Fruit fly (Drosophila melanogaster) whole organism, embryonic: ENCODE results near the gene mst.

Source experiments
- Antp ChIP-seq: fragments of 200-800 bp; sonication (Bioruptor generic); optimal IDR thresholded peaks from 3 replicates; lab custom pipeline; 2016; ENCODE audit warnings: missing biosample characterization, missing genetic modification characterization
- Atf3 ChIP-seq: fragments of 200-800 bp; sonication (Bioruptor generic); optimal IDR thresholded peaks from 3 replicates; lab custom pipeline; 2016; ENCODE audit warnings: missing biosample characterization, missing genetic modification characterization
- Awh ChIP-seq: fragments of 200-800 bp; sonication (Bioruptor generic); IDR thresholded peaks from 2 replicates; pipeline ENCODE4, ENCODE4 v1.3.6; 2022; ENCODE audit warnings: missing biosample characterization, missing genetic modification characterization
- CG10959 ChIP-seq: fragments of 200-800 bp; sonication (Bioruptor generic); IDR thresholded peaks from 2 replicates; pipeline ENCODE4 v1.3.6; 2022; ENCODE audit warnings: missing biosample characterization, missing genetic modification characterization
- CG11247 ChIP-seq: fragments of 200-800 bp; sonication (Bioruptor generic); IDR thresholded peaks from 2 replicates; pipeline ENCODE4 v1.3.6; 2022; ENCODE audit warnings: missing biosample characterization, missing genetic modification characterization
- CG11695 ChIP-seq: fragments of 200-800 bp; sonication (Bioruptor generic); IDR thresholded peaks from 3 replicates; pipeline ENCODE4 v1.3.6; 2022; ENCODE audit warnings: missing biosample characterization, missing genetic modification characterization
- CG12155 ChIP-seq: fragments of 200-800 bp; sonication (Bioruptor generic); optimal IDR thresholded peaks from 3 replicates; lab custom pipeline; 2016; ENCODE audit warnings: missing biosample characterization, missing genetic modification characterization
- CG14860 ChIP-seq: fragments of 200-800 bp; sonication (Bioruptor generic); IDR thresholded peaks from 3 replicates; pipeline ENCODE4 v1.3.6; 2022; ENCODE audit warnings: missing biosample characterization, missing genetic modification characterization; ENCODE audit not compliant: partially characterized antibody
- CG16813 ChIP-seq: fragments of 200-800 bp; sonication (Bioruptor generic); IDR thresholded peaks from 3 replicates; pipeline ENCODE4 v1.3.6; 2022; ENCODE audit warnings: missing biosample characterization, missing genetic modification characterization; ENCODE audit not compliant: partially characterized antibody
- CG18764 ChIP-seq: fragments of 200-800 bp; sonication (Bioruptor generic); optimal IDR thresholded peaks from 3 replicates; lab custom pipeline; 2016; ENCODE audit warnings: missing biosample characterization, missing genetic modification characterization
- CG30431 ChIP-seq: fragments of 200-800 bp; sonication (Bioruptor generic); optimal IDR thresholded peaks from 2 replicates; lab custom pipeline; 2017; ENCODE audit warnings: missing biosample characterization, missing genetic modification characterization
- CG33213 ChIP-seq: fragments of 200-800 bp; sonication (Bioruptor generic); optimal IDR thresholded peaks from 3 replicates; lab custom pipeline; 2016; ENCODE audit warnings: missing biosample characterization, missing genetic modification characterization
- CG33557 ChIP-seq: fragments of 200-800 bp; sonication (Bioruptor generic); optimal IDR thresholded peaks from 2 replicates; lab custom pipeline; 2019; ENCODE audit warnings: missing biosample characterization, mild to moderate bottlenecking, missing genetic modification characterization, moderate library complexity
- CG4282 ChIP-seq: fragments of 200-800 bp; sonication (Bioruptor generic); optimal IDR thresholded peaks from 2 replicates; lab custom pipeline; 2016; ENCODE audit warnings: missing biosample characterization, missing genetic modification characterization
- CG4730 ChIP-seq: fragments of 200-800 bp; sonication (Bioruptor generic); IDR thresholded peaks from 2 replicates; pipeline ENCODE4 v1.3.6; 2022; ENCODE audit warnings: missing biosample characterization, missing genetic modification characterization
- CG6813 ChIP-seq: fragments of 200-800 bp; sonication (Bioruptor generic); optimal IDR thresholded peaks from 2 replicates; lab custom pipeline; 2017; ENCODE audit warnings: missing biosample characterization, missing genetic modification characterization, mild to moderate bottlenecking, moderate library complexity, missing genetic modification reagents
- CG7786 ChIP-seq: fragments of 200-800 bp; sonication (Bioruptor generic); optimal IDR thresholded peaks from 2 replicates; lab custom pipeline; 2016; ENCODE audit warnings: missing biosample characterization, missing genetic modification characterization
- CG8290 ChIP-seq, 3 experiments: fragments of 200-800 bp; sonication (Bioruptor generic); optimal IDR thresholded peaks; 2 replicates each; lab custom pipeline; 2016 to 2019; ENCODE audit warnings: missing biosample characterization in 3 of 3, missing genetic modification characterization in 3 of 3, mild to moderate bottlenecking in 2 of 3, moderate library complexity in 1 of 3
- CG9437 ChIP-seq: fragments of 200-800 bp; sonication (Bioruptor generic); optimal IDR thresholded peaks from 2 replicates; lab custom pipeline; 2018; ENCODE audit warnings: missing biosample characterization, mild to moderate bottlenecking, missing genetic modification characterization
- CG9876 ChIP-seq: fragments of 200-800 bp; sonication (Bioruptor generic); optimal IDR thresholded peaks from 2 replicates; lab custom pipeline; 2016; ENCODE audit warnings: missing biosample characterization, missing genetic modification characterization
- D19B ChIP-seq: fragments of 200-800 bp; sonication (Bioruptor generic); optimal IDR thresholded peaks from 2 replicates; lab custom pipeline; 2017; ENCODE audit warnings: missing biosample characterization, mild to moderate bottlenecking, missing genetic modification characterization
- Dbx ChIP-seq: fragments of 200-800 bp; sonication (Bioruptor generic); IDR thresholded peaks from 3 replicates; pipeline ENCODE4 v1.3.6; 2022; ENCODE audit warnings: missing biosample characterization, missing genetic modification characterization
- Eip74EF ChIP-seq, 2 experiments: fragments of 200-800 bp in 1 of 2; fragments of >200 bp in 1 of 2; sonication (Bioruptor generic) in 1 of 2; optimal IDR thresholded peaks; 2 replicates each; lab custom pipeline; 2017 to 2019; ENCODE audit warnings: missing biosample characterization in 2 of 2, missing genetic modification characterization in 2 of 2, mild to moderate bottlenecking in 1 of 2, moderate library complexity in 1 of 2
- Fer2 ChIP-seq: fragments of 200-800 bp; sonication (Bioruptor generic); optimal IDR thresholded peaks from 2 replicates; lab custom pipeline; 2018; ENCODE audit warnings: missing biosample characterization, mild to moderate bottlenecking, missing genetic modification characterization, moderate library complexity
- Hr39 ChIP-seq: fragments of >200 bp; optimal IDR thresholded peaks from 2 replicates; lab custom pipeline; 2017
- Lim3 ChIP-seq: fragments of 200-800 bp; sonication (Bioruptor generic); IDR thresholded peaks from 2 replicates; pipeline ENCODE4 v1.3.6; 2022; ENCODE audit warnings: missing biosample characterization, missing genetic modification characterization
- Mad ChIP-seq: fragments of 200-800 bp; sonication (Bioruptor generic); optimal IDR thresholded peaks from 2 replicates; lab custom pipeline; 2016; ENCODE audit warnings: missing biosample characterization, missing genetic modification characterization
- Meics ChIP-seq: fragments of 200-800 bp; sonication (Bioruptor generic); optimal IDR thresholded peaks from 2 replicates; lab custom pipeline; 2017; ENCODE audit warnings: missing biosample characterization, mild to moderate bottlenecking, missing genetic modification characterization
- NC2α ChIP-seq: fragments of 200-800 bp; sonication (Bioruptor generic); optimal IDR thresholded peaks from 2 replicates; lab custom pipeline; 2016; ENCODE audit warnings: missing biosample characterization, missing genetic modification characterization
- Optix ChIP-seq: fragments of 200-800 bp; sonication (Bioruptor generic); IDR thresholded peaks from 3 replicates; pipeline ENCODE4 v1.3.6; 2022; ENCODE audit warnings: missing biosample characterization, missing genetic modification characterization
- Sry-β ChIP-seq: fragments of 200-800 bp; sonication (Bioruptor generic); optimal IDR thresholded peaks from 2 replicates; lab custom pipeline; 2018; ENCODE audit warnings: missing biosample characterization, mild to moderate bottlenecking, missing genetic modification characterization, moderate library complexity
- ara ChIP-seq: fragments of 200-800 bp; sonication (Bioruptor generic); IDR thresholded peaks from 2 replicates; pipeline ENCODE4 v1.3.6; 2022; ENCODE audit warnings: missing biosample characterization, missing genetic modification characterization
- danr ChIP-seq: fragments of 200-800 bp; sonication (Bioruptor generic); IDR thresholded peaks from 2 replicates; pipeline ENCODE4 v1.3.6; 2022; ENCODE audit warnings: missing biosample characterization, missing genetic modification characterization
- dati ChIP-seq: fragments of 200-800 bp; sonication (Bioruptor generic); IDR thresholded peaks from 2 replicates; pipeline ENCODE4 v1.3.6; 2022; ENCODE audit warnings: missing biosample characterization, missing genetic modification characterization
- gcm ChIP-seq: fragments of 200-800 bp; sonication (Bioruptor generic); optimal IDR thresholded peaks from 2 replicates; lab custom pipeline; 2019; ENCODE audit warnings: missing biosample characterization, mild to moderate bottlenecking, missing genetic modification characterization, moderate library complexity
- gfzf ChIP-seq: fragments of 200-800 bp; sonication (Bioruptor generic); optimal IDR thresholded peaks from 2 replicates; lab custom pipeline; 2016; ENCODE audit warnings: missing biosample characterization, mild to moderate bottlenecking, missing genetic modification characterization, moderate library complexity
- gro ChIP-seq: fragments of 200-800 bp; sonication (Bioruptor generic); optimal IDR thresholded peaks from 2 replicates; lab custom pipeline; 2016; ENCODE audit warnings: missing biosample characterization, missing genetic modification characterization
- jigr1 ChIP-seq: fragments of 200-800 bp; sonication (Bioruptor generic); IDR thresholded peaks from 3 replicates; pipeline ENCODE4 v1.3.6; 2022; ENCODE audit warnings: missing biosample characterization, missing genetic modification characterization
- kni ChIP-seq: fragments of 200-800 bp; sonication (Bioruptor generic); optimal IDR thresholded peaks from 3 replicates; lab custom pipeline; 2017; ENCODE audit warnings: mild to moderate bottlenecking, missing biosample characterization, missing genetic modification reagents, missing genetic modification characterization
- knrl ChIP-seq: fragments of 200-800 bp; sonication (Bioruptor generic); IDR thresholded peaks from 3 replicates; pipeline ENCODE4 v1.3.6; 2022; ENCODE audit warnings: missing biosample characterization, missing genetic modification characterization; ENCODE audit not compliant: partially characterized antibody
- lab ChIP-seq: fragments of 200-800 bp; sonication (Bioruptor generic); optimal IDR thresholded peaks from 3 replicates; lab custom pipeline; 2017; ENCODE audit warnings: missing biosample characterization, missing genetic modification characterization, mild to moderate bottlenecking, moderate library complexity, missing genetic modification reagents
- luna ChIP-seq: fragments of 200-800 bp; sonication (Bioruptor generic); optimal IDR thresholded peaks from 2 replicates; lab custom pipeline; 2016; ENCODE audit warnings: missing biosample characterization, missing genetic modification characterization
- oc ChIP-seq: fragments of 200-800 bp; sonication (Bioruptor generic); optimal IDR thresholded peaks from 2 replicates; lab custom pipeline; 2018; ENCODE audit warnings: missing biosample characterization, mild to moderate bottlenecking, missing genetic modification characterization, moderate library complexity
- p53 ChIP-seq: fragments of 200-800 bp; sonication (Bioruptor generic); optimal IDR thresholded peaks from 2 replicates; lab custom pipeline; 2016; ENCODE audit warnings: missing biosample characterization, missing genetic modification characterization
- peb ChIP-seq: fragments of 200-800 bp; sonication (Bioruptor generic); IDR thresholded peaks from 2 replicates; pipeline ENCODE4 v1.3.6; 2022; ENCODE audit warnings: missing biosample characterization, missing genetic modification characterization
- pfk ChIP-seq: fragments of 200-800 bp; sonication (Bioruptor generic); optimal IDR thresholded peaks from 2 replicates; lab custom pipeline; 2018; ENCODE audit warnings: missing biosample characterization, mild to moderate bottlenecking, missing genetic modification characterization, moderate library complexity
- pzg ChIP-seq: fragments of 200-800 bp; sonication (Bioruptor generic); optimal IDR thresholded peaks from 3 replicates; lab custom pipeline; 2018; ENCODE audit warnings: missing biosample characterization, mild to moderate bottlenecking, missing genetic modification characterization, moderate library complexity
- schlank ChIP-seq: fragments of 200-800 bp; sonication (Bioruptor generic); optimal IDR thresholded peaks from 2 replicates; lab custom pipeline; 2018; ENCODE audit warnings: missing biosample characterization, mild to moderate bottlenecking, missing genetic modification characterization
- sug ChIP-seq: fragments of 200-800 bp; optimal IDR thresholded peaks from 2 replicates; lab custom pipeline; 2019; ENCODE audit warnings: missing biosample characterization, mild to moderate bottlenecking, missing genetic modification characterization, moderate library complexity
- vvl ChIP-seq: fragments of 200-800 bp; sonication (Bioruptor generic); IDR thresholded peaks from 2 replicates; pipeline ENCODE4 v1.3.6; 2022; ENCODE audit warnings: missing biosample characterization, missing genetic modification characterization
- zfh2 ChIP-seq: fragments of 200-800 bp; sonication (Bioruptor generic); optimal IDR thresholded peaks from 2 replicates; lab custom pipeline; 2016; ENCODE audit warnings: missing biosample characterization, missing genetic modification characterization

The mst gene

dm6 chrX:21345036-21345500 is 43.7 kb upstream of the mst start, which contains the start of gene dod (continued):
- TF ChIP-seq kni: no peak
- TF ChIP-seq gcm (GFP tag; lab: Kevin White, UChicago): peak; percentile 11
- no peak for TF ChIP-seq Hr39 (lab: Kevin White, UChicago)
- TF ChIP-seq CG33557 (GFP tag; lab: Kevin White, UChicago): no peak
- no peak for TF ChIP-seq CG10959 (GFP tag; lab: Robert Waterston, UW)
- TF ChIP-seq Eip74EF (GFP tag; optimal IDR thresholded peaks at IDR 0.05; lab: Kevin White, UChicago): peak in 1 of 2 experiments; percentile 66
- TF ChIP-seq CG8290 (GFP tag; optimal IDR thresholded peaks at IDR 0.05; lab: Kevin White, UChicago): no peak
- TF ChIP-seq CG8290 (tag; optimal IDR thresholded peaks at IDR 0.05; lab: Kevin White, UChicago): peak in 1 of 2 experiments; percentile 91
- TF ChIP-seq pfk (GFP tag; lab: Kevin White, UChicago): no peak
- 0 out of 2 replicates have a peak, but pooled peaks have one; percentile 30 for TF ChIP-seq CG11247 (GFP tag; lab: Robert Waterston, UW)
- peak; percentile 82 for TF ChIP-seq Dbx (GFP tag; lab: Robert Waterston, UW)
- TF ChIP-seq CG9876 (GFP tag; lab: Kevin White, UChicago): peak; percentile 22
- peak; percentile 77 for TF ChIP-seq knrl (GFP tag; lab: Robert Waterston, UW)
- TF ChIP-seq pzg (GFP tag; lab: Kevin White, UChicago): peak; percentile 99
- TF ChIP-seq Antp (GFP tag; lab: Kevin White, UChicago): peak; percentile 54
- TF ChIP-seq CG9437 (GFP tag; lab: Kevin White, UChicago): no peak
- TF ChIP-seq Atf3: peak; percentile 26
- TF ChIP-seq Sry-β: no peak
- TF ChIP-seq D19B (GFP tag; lab: Kevin White, UChicago): no peak
- no peak for TF ChIP-seq Meics (GFP tag; lab: Kevin White, UChicago)
- no peak for TF ChIP-seq CG6813
- no peak for TF ChIP-seq Optix
- peak; percentile 62; the same call in 2 of the 3 replicates for TF ChIP-seq CG14860 (GFP tag; lab: Robert Waterston, UW)
- TF ChIP-seq Awh: no peak
- no peak for TF ChIP-seq oc
- no peak for TF ChIP-seq jigr1
- no peak for TF ChIP-seq luna (GFP tag; lab: Kevin White, UChicago)
- TF ChIP-seq CG18764 (GFP tag; lab: Kevin White, UChicago): no peak
- peak; percentile 20 for TF ChIP-seq CG12155
- TF ChIP-seq lab (GFP tag; lab: Kevin White, UChicago): no peak
- TF ChIP-seq ara (GFP tag; lab: Robert Waterston, UW): peak; percentile 39; the same call in 1 of the 2 replicates
- TF ChIP-seq NC2α (GFP tag; lab: Kevin White, UChicago): no peak
- TF ChIP-seq Lim3 (GFP tag; lab: Robert Waterston, UW): no peak
- no peak for TF ChIP-seq CG30431 (GFP tag; lab: Kevin White, UChicago)
- peak; percentile 79 for TF ChIP-seq CG16813
- TF ChIP-seq CG11695 (GFP tag; lab: Robert Waterston, UW): peak; percentile 46; the same call in 2 of the 3 replicates
- TF ChIP-seq sug (tag; lab: Kevin White, UChicago): peak; percentile 53
- TF ChIP-seq p53: no peak
- TF ChIP-seq CG33213 (GFP tag; lab: Kevin White, UChicago): peak; percentile 73
- TF ChIP-seq Fer2: no peak
- peak; percentile 50 for TF ChIP-seq CG7786 (GFP tag; lab: Kevin White, UChicago)
- peak; percentile 44 for TF ChIP-seq zfh2 (GFP tag; lab: Kevin White, UChicago)
- TF ChIP-seq schlank (tag; lab: Kevin White, UChicago): no peak
- TF ChIP-seq danr: no peak
- no peak for TF ChIP-seq peb
- TF ChIP-seq gro (GFP tag; lab: Kevin White, UChicago): peak; percentile 55
- peak; percentile 95 for TF ChIP-seq gfzf (GFP tag; lab: Kevin White, UChicago)
- peak; percentile 74 for TF ChIP-seq vvl
- no peak for TF ChIP-seq dati (GFP tag; lab: Robert Waterston, UW)
- no peak for TF ChIP-seq CG4282 (GFP tag; lab: Kevin White, UChicago)
- peak; percentile 35 for TF ChIP-seq Mad (GFP tag; lab: Kevin White, UChicago)
- TF ChIP-seq CG4730 (GFP tag; lab: Robert Waterston, UW): no peak
